Fruit fly (Drosophila melanogaster) whole organism, pupa: ENCODE results near the gene Top1.

Experiments
- CG10348 ChIP-seq: fragments of 200-800 bp; sonication (Bioruptor generic); IDR thresholded peaks from 2 replicates; pipeline ENCODE4 v1.3.6; 2022; ENCODE audit warnings: missing biosample characterization, missing genetic modification characterization
- CG12605 ChIP-seq: fragments of 200-800 bp; sonication (Bioruptor generic); IDR thresholded peaks from 2 replicates; pipeline ENCODE4 v1.3.6; 2022; ENCODE audit warnings: missing biosample characterization, missing genetic modification characterization
- CG13204 ChIP-seq: fragments of 200-800 bp; sonication (Bioruptor generic); optimal IDR thresholded peaks from 2 replicates; lab custom pipeline; 2018; ENCODE audit warnings: missing biosample characterization, mild to moderate bottlenecking, missing genetic modification characterization, moderate library complexity
- CG14655 ChIP-seq: fragments of 200-800 bp; sonication (Bioruptor generic); optimal IDR thresholded peaks from 3 replicates; lab custom pipeline; 2017; ENCODE audit warnings: mild to moderate bottlenecking, missing biosample characterization, missing genetic modification reagents, missing genetic modification characterization
- CG15710 ChIP-seq: fragments of 200-800 bp; sonication (Bioruptor generic); optimal IDR thresholded peaks from 2 replicates; lab custom pipeline; 2018; ENCODE audit warnings: missing biosample characterization, mild to moderate bottlenecking, missing genetic modification characterization, moderate library complexity
- CG17806 ChIP-seq: fragments of 200-800 bp; sonication (Bioruptor generic); optimal IDR thresholded peaks from 2 replicates; lab custom pipeline; 2018; ENCODE audit warnings: missing biosample characterization, mild to moderate bottlenecking, missing genetic modification characterization, moderate library complexity
- CG32121 ChIP-seq: fragments of 200-800 bp; sonication (Bioruptor generic); IDR thresholded peaks from 2 replicates; pipeline ENCODE4 v1.3.6; 2022; ENCODE audit warnings: missing biosample characterization, missing genetic modification characterization
- CG34367 ChIP-seq: fragments of 200-800 bp; sonication (Bioruptor generic); optimal IDR thresholded peaks from 2 replicates; lab custom pipeline; 2018; ENCODE audit warnings: missing biosample characterization, mild to moderate bottlenecking, missing genetic modification characterization
- CG4496 ChIP-seq: fragments of 200-800 bp; sonication (Bioruptor generic); IDR thresholded peaks from 3 replicates; pipeline ENCODE4 v1.3.6; 2022; ENCODE audit warnings: missing biosample characterization, missing genetic modification characterization
- CG8159 ChIP-seq: fragments of 200-800 bp; sonication (Bioruptor generic); optimal IDR thresholded peaks from 3 replicates; lab custom pipeline; 2018; ENCODE audit warnings: missing biosample characterization, mild to moderate bottlenecking, missing genetic modification characterization, moderate library complexity
- CG8301 ChIP-seq: fragments of 200-800 bp; sonication (Bioruptor generic); optimal IDR thresholded peaks from 2 replicates; lab custom pipeline; 2018; ENCODE audit warnings: missing biosample characterization, mild to moderate bottlenecking, missing genetic modification characterization
- CG9948 ChIP-seq: fragments of 200-800 bp; sonication (Bioruptor generic); optimal IDR thresholded peaks from 2 replicates; lab custom pipeline; 2018; ENCODE audit warnings: missing biosample characterization, mild to moderate bottlenecking, missing genetic modification characterization, moderate library complexity
- D1 ChIP-seq: fragments of 200-800 bp; sonication (Bioruptor generic); optimal IDR thresholded peaks from 2 replicates; lab custom pipeline; 2018; ENCODE audit warnings: missing biosample characterization, mild to moderate bottlenecking, missing genetic modification characterization, moderate library complexity
- EcR ChIP-seq: fragments of 200-800 bp; sonication (Bioruptor generic); optimal IDR thresholded peaks from 3 replicates; lab custom pipeline; 2019; ENCODE audit warnings: missing biosample characterization, missing genetic modification characterization, mild to moderate bottlenecking, moderate library complexity, missing genetic modification reagents
- Ets98B ChIP-seq: fragments of 200-800 bp; sonication (Bioruptor generic); IDR thresholded peaks from 2 replicates; pipeline ENCODE4 v1.3.6; 2022; ENCODE audit warnings: missing biosample characterization, missing genetic modification characterization
- Pif1A ChIP-seq: fragments of 200-800 bp; sonication (Bioruptor generic); optimal IDR thresholded peaks from 3 replicates; lab custom pipeline; 2016; ENCODE audit warnings: missing biosample characterization, missing genetic modification characterization
- Pif1B ChIP-seq: fragments of 200-800 bp; sonication (Bioruptor generic); optimal IDR thresholded peaks from 3 replicates; lab custom pipeline; 2016; ENCODE audit warnings: missing biosample characterization, missing genetic modification characterization
- Snoo ChIP-seq: fragments of 200-800 bp; sonication (Bioruptor generic); optimal IDR thresholded peaks from 3 replicates; lab custom pipeline; 2017; ENCODE audit warnings: missing biosample characterization, mild to moderate bottlenecking, missing genetic modification characterization, inconsistent platforms
- fd96Ca ChIP-seq: fragments of 200-800 bp; sonication (Bioruptor generic); IDR thresholded peaks from 3 replicates; pipeline ENCODE4 v1.3.6; 2022; ENCODE audit warnings: missing biosample characterization, missing genetic modification characterization
- gl ChIP-seq: fragments of 200-800 bp; sonication (Bioruptor generic); optimal IDR thresholded peaks from 2 replicates; lab custom pipeline; 2018; ENCODE audit warnings: missing biosample characterization, mild to moderate bottlenecking, missing genetic modification characterization
- rn ChIP-seq: fragments of 200-800 bp; sonication (Bioruptor generic); IDR thresholded peaks from 2 replicates; pipeline ENCODE4 v1.3.6; 2022; ENCODE audit warnings: missing biosample characterization, missing genetic modification characterization

Top1 gene

dm6 chrX:15305975-15306909 is 13.0 kb upstream of the Top1 start:
- TF ChIP-seq CG4496 (GFP tag; lab: Robert Waterston, UW): peak; percentile 74
- no peak for TF ChIP-seq rn (GFP tag; lab: Robert Waterston, UW)
- TF ChIP-seq Snoo (tag; lab: Kevin White, UChicago): peak; percentile 21
- no peak for TF ChIP-seq Pif1B (GFP tag; lab: Kevin White, UChicago)
- no peak for TF ChIP-seq gl (tag; lab: Kevin White, UChicago)
- no peak for TF ChIP-seq CG9948 (tag; lab: Kevin White, UChicago)
- TF ChIP-seq Pif1A: peak; percentile 14
- TF ChIP-seq EcR (GFP tag; lab: Kevin White, UChicago): peak; percentile 60
- no peak for TF ChIP-seq CG8301 (tag; lab: Kevin White, UChicago)
- TF ChIP-seq CG10348 (GFP tag; lab: Robert Waterston, UW): no peak
- no peak for TF ChIP-seq CG14655 (GFP tag; lab: Kevin White, UChicago)
- TF ChIP-seq CG34367: peak; percentile 11
- TF ChIP-seq Ets98B (GFP tag; lab: Robert Waterston, UW): peak; percentile 54; the same call in 1 of the 2 replicates
- no peak for TF ChIP-seq CG12605 (GFP tag; lab: Robert Waterston, UW)
- no peak for TF ChIP-seq CG17806 (tag; lab: Kevin White, UChicago)
- peak; percentile 66 for TF ChIP-seq CG13204 (GFP tag; lab: Kevin White, UChicago)
- TF ChIP-seq CG15710 (tag; lab: Kevin White, UChicago): no peak
- TF ChIP-seq CG32121 (GFP tag; lab: Robert Waterston, UW): peak; percentile 59
- peak; percentile 0 for TF ChIP-seq CG8159 (tag; lab: Kevin White, UChicago)
- no peak for TF ChIP-seq D1 (tag; lab: Kevin White, UChicago)
- TF ChIP-seq fd96Ca: peak; percentile 62; the same call in 2 of the 3 replicates

dm6 chrX:15307485-15308138 is 11.7 kb upstream of the Top1 start:
- TF ChIP-seq Snoo (tag; lab: Kevin White, UChicago) (no peak), CG10348 (GFP tag; lab: Robert Waterston, UW) (no peak), CG4496 (GFP tag; lab: Robert Waterston, UW) (no peak), Pif1A (no peak), gl (tag; lab: Kevin White, UChicago) (no peak), CG14655 (GFP tag; lab: Kevin White, UChicago) (no peak), CG12605 (GFP tag; lab: Robert Waterston, UW) (no peak), CG32121 (GFP tag; lab: Robert Waterston, UW) (no peak), CG13204 (GFP tag; lab: Kevin White, UChicago) (no peak), CG17806 (tag; lab: Kevin White, UChicago) (no peak), fd96Ca (no peak), CG15710 (tag; lab: Kevin White, UChicago) (no peak)

- TF ChIP-seq CG10348 (GFP tag; lab: Robert Waterston, UW): no peak
- 0 out of 2 replicates have a peak, but pooled peaks have one; percentile 21 for TF ChIP-seq CG32121 (GFP tag; lab: Robert Waterston, UW)
Observed at dm6 chrX:15308456-15308954, 10.8 kb upstream of the Top1 start.

- TF ChIP-seq CG8159 (tag; lab: Kevin White, UChicago): no peak
- TF ChIP-seq CG10348 (GFP tag; lab: Robert Waterston, UW): no peak
- TF ChIP-seq CG13204 (GFP tag; lab: Kevin White, UChicago): no peak
- TF ChIP-seq Pif1B (GFP tag; lab: Kevin White, UChicago): no peak
- no peak for TF ChIP-seq EcR (GFP tag; lab: Kevin White, UChicago)
- no peak for TF ChIP-seq CG15710 (tag; lab: Kevin White, UChicago)
- no peak for TF ChIP-seq rn (GFP tag; lab: Robert Waterston, UW)
- TF ChIP-seq Snoo (tag; lab: Kevin White, UChicago): no peak
- TF ChIP-seq Ets98B (GFP tag; lab: Robert Waterston, UW): no peak
- TF ChIP-seq CG32121 (GFP tag; lab: Robert Waterston, UW): no peak
- no peak for TF ChIP-seq fd96Ca
- TF ChIP-seq gl (tag; lab: Kevin White, UChicago): no peak
Observed at dm6 chrX:15309918-15310317, 9.4 kb upstream of the Top1 start.

- no peak for TF ChIP-seq EcR (GFP tag; lab: Kevin White, UChicago)
- TF ChIP-seq CG8301 (tag; lab: Kevin White, UChicago): peak; percentile 54
- TF ChIP-seq CG34367: peak; percentile 32
- peak; percentile 66 for TF ChIP-seq Snoo (tag; lab: Kevin White, UChicago)
- peak; percentile 30; the same call in 1 of the 2 replicates for TF ChIP-seq CG12605 (GFP tag; lab: Robert Waterston, UW)
- peak; percentile 56 for TF ChIP-seq CG9948 (tag; lab: Kevin White, UChicago)
- peak; percentile 77 for TF ChIP-seq CG4496 (GFP tag; lab: Robert Waterston, UW)
- TF ChIP-seq CG14655 (GFP tag; lab: Kevin White, UChicago): peak; percentile 77
- no peak for TF ChIP-seq Pif1B (GFP tag; lab: Kevin White, UChicago)
- no peak; the same call in 1 of the 2 replicates for TF ChIP-seq Ets98B (GFP tag; lab: Robert Waterston, UW)
- TF ChIP-seq D1 (tag; lab: Kevin White, UChicago): no peak
- TF ChIP-seq rn (GFP tag; lab: Robert Waterston, UW): 0 out of 2 replicates have a peak, but pooled peaks have one; percentile 11
- peak; percentile 12 for TF ChIP-seq CG13204 (GFP tag; lab: Kevin White, UChicago)
- TF ChIP-seq Pif1A: peak; percentile 14
- peak; percentile 42 for TF ChIP-seq CG17806 (tag; lab: Kevin White, UChicago)
- peak; percentile 48; the same call in 1 of the 2 replicates for TF ChIP-seq CG32121 (GFP tag; lab: Robert Waterston, UW)
- TF ChIP-seq gl (tag; lab: Kevin White, UChicago): no peak
- no peak for TF ChIP-seq CG10348 (GFP tag; lab: Robert Waterston, UW)
- peak; percentile 13; the same call in 1 of the 3 replicates for TF ChIP-seq fd96Ca
- TF ChIP-seq CG8159 (tag; lab: Kevin White, UChicago): peak; percentile 77
- peak; percentile 61 for TF ChIP-seq CG15710 (tag; lab: Kevin White, UChicago)
Observed at dm6 chrX:15312074-15312881, 7.0 kb upstream of the Top1 start.
